Fruit fly (Drosophila melanogaster) whole organism, prepupa: ENCODE results near the gene Tg.
A peak's percentile ranks its signal among the peaks of the same experiment; 100 is the strongest.

Experiments used
- Blimp-1 ChIP-seq: fragments of 200-800 bp; sonication (Bioruptor generic); optimal IDR thresholded peaks from 3 replicates; lab custom pipeline; 2017; ENCODE audit warnings: missing biosample characterization, missing genetic modification characterization, mild to moderate bottlenecking, moderate library complexity, missing genetic modification reagents
- CG10669 ChIP-seq: fragments of 200-800 bp; sonication (Bioruptor generic); optimal IDR thresholded peaks from 3 replicates; lab custom pipeline; 2018; ENCODE audit warnings: missing biosample characterization, mild to moderate bottlenecking, missing genetic modification characterization, moderate library complexity
- CG11762 ChIP-seq: fragments of 200-800 bp; sonication (Bioruptor generic); optimal IDR thresholded peaks from 3 replicates; lab custom pipeline; 2016; ENCODE audit warnings: missing biosample characterization, missing genetic modification characterization; ENCODE audit not compliant: insufficient read depth
- CG1621 ChIP-seq: fragments of 200-800 bp; sonication (Bioruptor generic); optimal IDR thresholded peaks from 3 replicates; lab custom pipeline; 2018; ENCODE audit warnings: missing biosample characterization, mild to moderate bottlenecking, missing genetic modification characterization
- CG16779 ChIP-seq: fragments of 200-800 bp; sonication (Bioruptor generic); optimal IDR thresholded peaks from 3 replicates; lab custom pipeline; 2017; ENCODE audit warnings: missing biosample characterization, mild to moderate bottlenecking, missing genetic modification characterization
- CG3032 ChIP-seq: fragments of 200-800 bp; optimal IDR thresholded peaks from 2 replicates; lab custom pipeline; 2019; ENCODE audit warnings: missing biosample characterization, mild to moderate bottlenecking, missing genetic modification characterization, moderate library complexity
- CG31627 ChIP-seq: fragments of 200-800 bp; sonication (Bioruptor generic); optimal IDR thresholded peaks from 3 replicates; lab custom pipeline; 2016; ENCODE audit warnings: missing biosample characterization, missing genetic modification characterization
- CG3919 ChIP-seq: fragments of 200-800 bp; sonication (Bioruptor generic); optimal IDR thresholded peaks from 3 replicates; lab custom pipeline; 2016; ENCODE audit warnings: missing biosample characterization, missing genetic modification characterization
- CG4318 ChIP-seq: fragments of 200-800 bp; sonication (Bioruptor generic); optimal IDR thresholded peaks from 3 replicates; lab custom pipeline; 2017; ENCODE audit warnings: missing biosample characterization, mild to moderate bottlenecking, missing genetic modification characterization
- CG6163 ChIP-seq: fragments of 200-800 bp; sonication (Bioruptor generic); IDR thresholded peaks from 3 replicates; pipeline ENCODE4 v1.3.6; 2022; ENCODE audit warnings: missing biosample characterization, missing genetic modification characterization
- CG6276 ChIP-seq: fragments of 200-800 bp; sonication (Bioruptor generic); optimal IDR thresholded peaks from 2 replicates; lab custom pipeline; 2017; ENCODE audit warnings: missing biosample characterization, mild to moderate bottlenecking, missing genetic modification characterization
- CG6792 ChIP-seq: fragments of 200-800 bp; sonication (Bioruptor generic); optimal IDR thresholded peaks from 3 replicates; lab custom pipeline; 2016; ENCODE audit warnings: missing biosample characterization, missing genetic modification characterization
- CG6808 ChIP-seq: fragments of 200-800 bp; sonication (Bioruptor generic); optimal IDR thresholded peaks from 3 replicates; lab custom pipeline; 2017; ENCODE audit warnings: missing biosample characterization, missing genetic modification characterization, mild to moderate bottlenecking, moderate library complexity, missing genetic modification reagents
- CG6854 ChIP-seq: fragments of 200-800 bp; sonication (Bioruptor generic); optimal IDR thresholded peaks from 2 replicates; lab custom pipeline; 2017; ENCODE audit warnings: missing biosample characterization, mild to moderate bottlenecking, missing genetic modification characterization
- CG8319 ChIP-seq: fragments of 200-800 bp; sonication (Bioruptor generic); optimal IDR thresholded peaks from 3 replicates; lab custom pipeline; 2016; ENCODE audit warnings: missing biosample characterization, missing genetic modification characterization
- CG8632 ChIP-seq: fragments of 200-800 bp; sonication (Bioruptor generic); optimal IDR thresholded peaks from 3 replicates; lab custom pipeline; 2016; ENCODE audit warnings: missing biosample characterization, missing genetic modification characterization
- CG9139 ChIP-seq: fragments of 200-800 bp; sonication (Bioruptor generic); optimal IDR thresholded peaks from 3 replicates; lab custom pipeline; 2017; ENCODE audit warnings: missing biosample characterization, mild to moderate bottlenecking, missing genetic modification characterization
- Eip78C ChIP-seq: fragments of 200-800 bp; sonication (Bioruptor generic); peaks from one replicate; lab custom pipeline; 2016; ENCODE audit warnings: missing biosample characterization, missing genetic modification characterization
- Eip93F ChIP-seq: fragments of 200-800 bp; sonication (Bioruptor generic); optimal IDR thresholded peaks from 2 replicates; lab custom pipeline; 2016; ENCODE audit warnings: missing biosample characterization, mild to moderate bottlenecking, missing genetic modification characterization
- Hr38 ChIP-seq: sonication (Bioruptor generic); optimal IDR thresholded peaks from 2 replicates; lab custom pipeline; 2016; ENCODE audit warnings: missing biosample characterization, missing genetic modification characterization
- Hr39 ChIP-seq: fragments of 200-800 bp; sonication (Bioruptor generic); optimal IDR thresholded peaks from 2 replicates; lab custom pipeline; 2016; ENCODE audit warnings: missing biosample characterization, missing genetic modification characterization
- Hr4 ChIP-seq: fragments of 200-800 bp; sonication (Bioruptor generic); optimal IDR thresholded peaks from 3 replicates; lab custom pipeline; 2016; ENCODE audit warnings: missing biosample characterization, missing genetic modification characterization
- Lpt ChIP-seq: fragments of 200-800 bp; sonication (Bioruptor generic); optimal IDR thresholded peaks from 3 replicates; lab custom pipeline; 2016; ENCODE audit warnings: missing biosample characterization, missing genetic modification characterization
- Met ChIP-seq: fragments of 200-800 bp; sonication (Bioruptor generic); optimal IDR thresholded peaks from 3 replicates; lab custom pipeline; 2016; ENCODE audit warnings: missing biosample characterization, missing genetic modification characterization
- Smox ChIP-seq: fragments of 200-800 bp; sonication (Bioruptor generic); optimal IDR thresholded peaks from 3 replicates; lab custom pipeline; 2016; ENCODE audit warnings: missing biosample characterization, missing genetic modification characterization
- Sox102F ChIP-seq: fragments of 200-800 bp; sonication (Bioruptor generic); optimal IDR thresholded peaks from 2 replicates; lab custom pipeline; 2016; ENCODE audit warnings: missing biosample characterization, mild to moderate bottlenecking, missing genetic modification characterization
- acj6 ChIP-seq: fragments of 200-800 bp; sonication (Bioruptor generic); optimal IDR thresholded peaks from 3 replicates; lab custom pipeline; 2016; ENCODE audit warnings: missing biosample characterization, missing genetic modification characterization
- cyc ChIP-seq: fragments of 200-800 bp; sonication (Bioruptor generic); optimal IDR thresholded peaks from 3 replicates; lab custom pipeline; 2016; ENCODE audit warnings: missing biosample characterization, missing genetic modification characterization
- dsx ChIP-seq: fragments of 200-800 bp; optimal IDR thresholded peaks from 3 replicates; lab custom pipeline; 2019; ENCODE audit warnings: missing biosample characterization, mild to moderate bottlenecking, missing genetic modification characterization, moderate library complexity; ENCODE audit not compliant: poor library complexity, severe bottlenecking
- eg ChIP-seq: fragments of 200-800 bp; sonication (Bioruptor generic); IDR thresholded peaks from 3 replicates; pipeline ENCODE4 v1.3.6; 2022; ENCODE audit warnings: missing biosample characterization, missing genetic modification characterization
- esn ChIP-seq: fragments of 200-800 bp; sonication (Bioruptor generic); optimal IDR thresholded peaks from 2 replicates; lab custom pipeline; 2016; ENCODE audit warnings: missing biosample characterization, mild to moderate bottlenecking, missing genetic modification characterization, moderate library complexity
- fd59A ChIP-seq: fragments of 200-800 bp; sonication (Bioruptor generic); optimal IDR thresholded peaks from 2 replicates; lab custom pipeline; 2017; ENCODE audit warnings: missing biosample characterization, mild to moderate bottlenecking, missing genetic modification characterization, missing genetic modification reagents
- fd85E ChIP-seq: fragments of 200-800 bp; sonication (Bioruptor generic); optimal IDR thresholded peaks from 3 replicates; lab custom pipeline; 2016; ENCODE audit warnings: missing biosample characterization, missing genetic modification characterization
- fkh ChIP-seq: fragments of 200-800 bp; sonication (Bioruptor generic); optimal IDR thresholded peaks from 3 replicates; lab custom pipeline; 2017; ENCODE audit warnings: missing biosample characterization, mild to moderate bottlenecking, missing genetic modification characterization, moderate library complexity
- net ChIP-seq: fragments of 200-800 bp; sonication (Bioruptor generic); optimal IDR thresholded peaks from 3 replicates; lab custom pipeline; 2016; ENCODE audit warnings: missing biosample characterization, missing genetic modification characterization
- pdm3 ChIP-seq: fragments of 200-800 bp; sonication (Bioruptor generic); optimal IDR thresholded peaks from 3 replicates; lab custom pipeline; 2016; ENCODE audit warnings: missing biosample characterization, missing genetic modification characterization
- salr ChIP-seq, 2 experiments: fragments of 200-800 bp; sonication (Bioruptor generic); optimal IDR thresholded peaks; 3 replicates each; lab custom pipeline; 2016 to 2018; ENCODE audit warnings: missing biosample characterization in 2 of 2, missing genetic modification characterization in 2 of 2, mild to moderate bottlenecking in 1 of 2
- ss ChIP-seq, 2 experiments: fragments of 200-800 bp; sonication (Bioruptor generic); optimal IDR thresholded peaks; 2 replicates in 1 of 2; 3 replicates in 1 of 2; lab custom pipeline; 2017 to 2018; ENCODE audit warnings: mild to moderate bottlenecking in 2 of 2, missing biosample characterization in 2 of 2, missing genetic modification characterization in 2 of 2, moderate library complexity in 1 of 2
- svp ChIP-seq: fragments of 200-800 bp; sonication (Bioruptor generic); peaks from one replicate; lab custom pipeline; 2016; ENCODE audit warnings: missing biosample characterization, missing genetic modification characterization
- topi ChIP-seq: fragments of 200-800 bp; sonication (Bioruptor generic); optimal IDR thresholded peaks from 3 replicates; lab custom pipeline; 2016; ENCODE audit warnings: missing biosample characterization, missing genetic modification characterization
- vri ChIP-seq: fragments of 200-800 bp; sonication (Bioruptor generic); optimal IDR thresholded peaks from 3 replicates; lab custom pipeline; 2016; ENCODE audit warnings: missing biosample characterization, mild to moderate bottlenecking, missing genetic modification characterization

The Tg gene

DNA sequence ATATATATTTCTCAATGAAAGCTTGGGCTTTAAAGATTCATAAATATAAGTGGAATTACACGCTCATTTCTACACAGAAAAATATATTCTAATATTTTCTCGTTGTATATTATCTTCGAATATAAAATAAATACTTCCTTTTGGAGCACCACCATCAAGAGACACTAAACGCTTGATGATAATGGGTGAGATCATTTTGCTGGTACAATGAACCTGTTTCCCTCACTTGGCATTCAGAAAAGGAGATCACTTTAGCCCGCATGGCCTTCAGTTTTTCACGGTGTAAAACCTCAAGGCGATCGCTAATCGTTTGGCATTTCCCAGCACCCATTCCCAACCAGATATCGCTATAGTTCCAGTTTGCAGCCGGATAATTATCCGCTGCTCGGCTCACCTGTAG is 5.2 kb upstream of the Tg start (continued):
- TF ChIP-seq net (GFP tag; lab: Kevin White, UChicago) (peak; percentile 20), CG8632 (GFP tag; lab: Kevin White, UChicago) (peak; percentile 15), Sox102F (GFP tag; lab: Kevin White, UChicago) (peak; percentile 2), Hr4 (peak; percentile 45), Hr39 (GFP tag; lab: Kevin White, UChicago) (peak; percentile 46), ss (GFP tag; optimal IDR thresholded peaks at IDR 0.05; lab: Kevin White, UChicago) (peak; percentile 44 to 72), topi (GFP tag; lab: Kevin White, UChicago) (peak; percentile 66), CG1621 (tag; lab: Kevin White, UChicago) (peak; percentile 57), CG16779 (tag; lab: Kevin White, UChicago) (peak; percentile 5), eg (no peak; the same call in 2 of the 3 replicates), CG3032 (peak; percentile 68), pdm3 (GFP tag; lab: Kevin White, UChicago) (peak; percentile 61), esn (GFP tag; lab: Kevin White, UChicago) (peak; percentile 55), vri (GFP tag; lab: Kevin White, UChicago) (peak; percentile 30), CG3919 (peak; percentile 75), fd59A (GFP tag; lab: Kevin White, UChicago) (peak; percentile 53), Lpt (GFP tag; lab: Kevin White, UChicago) (peak; percentile 34), Eip93F (GFP tag; lab: Kevin White, UChicago) (no peak), Smox (GFP tag; lab: Kevin White, UChicago) (peak; percentile 55), CG10669 (GFP tag; lab: Kevin White, UChicago) (peak; percentile 72), CG9139 (GFP tag; lab: Kevin White, UChicago) (peak; percentile 35), Hr38 (GFP tag; lab: Kevin White, UChicago) (no peak), acj6 (peak; percentile 48), fd85E (GFP tag; lab: Kevin White, UChicago) (no peak), salr (GFP tag; optimal IDR thresholded peaks at IDR 0.05; lab: Kevin White, UChicago) (peak in 1 of 2 experiments; percentile 14), CG8319 (GFP tag; lab: Kevin White, UChicago) (peak; percentile 42), dsx (GFP tag; lab: Kevin White, UChicago) (peak; percentile 67), CG6792 (GFP tag; lab: Kevin White, UChicago) (peak; percentile 15), CG6854 (GFP tag; lab: Kevin White, UChicago) (no peak), Met (GFP tag; lab: Kevin White, UChicago) (peak; percentile 62)

DNA sequence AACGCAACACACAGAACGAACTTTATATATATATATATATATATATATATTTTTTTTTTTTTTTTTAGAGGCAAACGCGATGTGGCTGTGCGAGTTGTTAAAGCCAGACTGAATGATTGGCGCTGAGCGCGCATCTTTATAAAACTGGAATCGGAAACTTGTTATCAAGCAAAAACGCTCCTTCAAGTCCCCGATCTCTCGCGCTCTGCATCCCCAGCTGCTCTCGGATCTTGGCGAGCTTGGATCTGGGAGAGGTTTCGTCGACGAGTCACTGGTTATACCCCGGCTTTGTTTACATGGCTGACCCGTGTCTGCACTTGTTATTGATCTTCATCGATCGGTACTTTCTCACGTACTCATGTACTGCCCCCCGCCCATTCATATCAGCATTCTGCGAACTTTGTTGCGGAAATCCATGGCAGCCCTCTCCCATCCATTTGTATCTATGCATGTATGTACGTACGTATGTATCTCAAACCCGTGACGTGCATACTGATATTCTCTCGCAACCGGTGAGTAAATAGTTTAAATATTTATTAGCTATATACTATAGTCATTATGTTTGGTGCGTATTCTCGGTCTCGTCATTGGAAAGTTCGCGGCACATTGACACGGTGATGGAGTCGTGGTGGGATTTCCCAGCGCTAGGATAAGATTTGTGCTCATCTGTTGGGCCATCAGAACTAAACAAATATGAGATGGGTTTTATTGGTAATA is 3.9 kb upstream of the Tg start, which contains the start of gene Spn28Dc:
TSS of gene Spn28Dc (minus strand) at position 51 of the 717 bp plus-strand sequence.
- TF ChIP-seq vri (GFP tag; lab: Kevin White, UChicago) (peak; percentile 8), CG6792 (GFP tag; lab: Kevin White, UChicago) (peak; percentile 7), Blimp-1 (GFP tag; lab: Kevin White, UChicago) (no peak), Lpt (GFP tag; lab: Kevin White, UChicago) (no peak), net (GFP tag; lab: Kevin White, UChicago) (no peak), cyc (GFP tag; lab: Kevin White, UChicago) (no peak), fd59A (GFP tag; lab: Kevin White, UChicago) (no peak), CG16779 (tag; lab: Kevin White, UChicago) (peak; percentile 60), CG6808 (GFP tag; lab: Kevin White, UChicago) (peak; percentile 59), CG6276 (GFP tag; lab: Kevin White, UChicago) (no peak), CG6163 (GFP tag; lab: Robert Waterston, UW) (peak; percentile 19; the same call in 1 of the 3 replicates), Smox (GFP tag; lab: Kevin White, UChicago) (no peak), CG11762 (GFP tag; lab: Kevin White, UChicago) (peak; percentile 4), svp (peak; percentile 98), dsx (GFP tag; lab: Kevin White, UChicago) (peak; percentile 96), Eip93F (GFP tag; lab: Kevin White, UChicago) (peak; percentile 10), CG9139 (GFP tag; lab: Kevin White, UChicago) (peak; percentile 64), CG4318 (no peak), fd85E (GFP tag; lab: Kevin White, UChicago) (no peak), Eip78C (GFP tag; lab: Kevin White, UChicago) (peak; percentile 80), CG8319 (GFP tag; lab: Kevin White, UChicago) (no peak), Hr38 (GFP tag; lab: Kevin White, UChicago) (no peak), CG6854 (GFP tag; lab: Kevin White, UChicago) (peak; percentile 90), CG31627 (GFP tag; lab: Kevin White, UChicago) (no peak), CG1621 (tag; lab: Kevin White, UChicago) (peak; percentile 47), CG3919 (peak; percentile 20), fkh (GFP tag; lab: Kevin White, UChicago) (peak; percentile 25), CG3032 (no peak), Met (GFP tag; lab: Kevin White, UChicago) (no peak), ss (GFP tag; optimal IDR thresholded peaks at IDR 0.05; lab: Kevin White, UChicago) (peak; percentile 50 to 60)
- TF ChIP-seq, all 60 proteins: peak for 16
